Fruit fly (Drosophila melanogaster) whole organism, prepupa: Measurements from ENCODE around the gene Tet.

Source experiments
- Blimp-1 ChIP-seq: fragments of 200-800 bp; sonication (Bioruptor generic); optimal IDR thresholded peaks from 3 replicates; lab custom pipeline; 2017; ENCODE audit warnings: missing biosample characterization, missing genetic modification characterization, mild to moderate bottlenecking, moderate library complexity, missing genetic modification reagents
- CG10631 ChIP-seq: fragments of 200-800 bp; sonication (Bioruptor generic); optimal IDR thresholded peaks from 2 replicates; lab custom pipeline; 2016; ENCODE audit warnings: missing biosample characterization, missing genetic modification characterization
- CG10669 ChIP-seq: fragments of 200-800 bp; sonication (Bioruptor generic); optimal IDR thresholded peaks from 3 replicates; lab custom pipeline; 2018; ENCODE audit warnings: missing biosample characterization, mild to moderate bottlenecking, missing genetic modification characterization, moderate library complexity
- CG11762 ChIP-seq: fragments of 200-800 bp; sonication (Bioruptor generic); optimal IDR thresholded peaks from 3 replicates; lab custom pipeline; 2016; ENCODE audit warnings: missing biosample characterization, missing genetic modification characterization; ENCODE audit not compliant: insufficient read depth
- CG11902 ChIP-seq: fragments of 200-800 bp; sonication (Bioruptor generic); optimal IDR thresholded peaks from 3 replicates; lab custom pipeline; 2016; ENCODE audit warnings: missing biosample characterization, missing genetic modification characterization
- CG15336 ChIP-seq: fragments of 200-800 bp; sonication (Bioruptor generic); IDR thresholded peaks from 2 replicates; pipeline ENCODE4 v1.3.6; 2022; ENCODE audit warnings: missing biosample characterization, missing genetic modification characterization
- CG1621 ChIP-seq: fragments of 200-800 bp; sonication (Bioruptor generic); optimal IDR thresholded peaks from 3 replicates; lab custom pipeline; 2018; ENCODE audit warnings: missing biosample characterization, mild to moderate bottlenecking, missing genetic modification characterization
- CG16779 ChIP-seq: fragments of 200-800 bp; sonication (Bioruptor generic); optimal IDR thresholded peaks from 3 replicates; lab custom pipeline; 2017; ENCODE audit warnings: missing biosample characterization, mild to moderate bottlenecking, missing genetic modification characterization
- CG3032 ChIP-seq: fragments of 200-800 bp; optimal IDR thresholded peaks from 2 replicates; lab custom pipeline; 2019; ENCODE audit warnings: missing biosample characterization, mild to moderate bottlenecking, missing genetic modification characterization, moderate library complexity
- CG32006 ChIP-seq: fragments of 200-800 bp; sonication (Bioruptor generic); optimal IDR thresholded peaks from 3 replicates; lab custom pipeline; 2017; ENCODE audit warnings: missing biosample characterization, mild to moderate bottlenecking, missing genetic modification characterization
- CG3919 ChIP-seq: fragments of 200-800 bp; sonication (Bioruptor generic); optimal IDR thresholded peaks from 3 replicates; lab custom pipeline; 2016; ENCODE audit warnings: missing biosample characterization, missing genetic modification characterization
- CG6163 ChIP-seq: fragments of 200-800 bp; sonication (Bioruptor generic); IDR thresholded peaks from 3 replicates; pipeline ENCODE4 v1.3.6; 2022; ENCODE audit warnings: missing biosample characterization, missing genetic modification characterization
- CG6792 ChIP-seq: fragments of 200-800 bp; sonication (Bioruptor generic); optimal IDR thresholded peaks from 3 replicates; lab custom pipeline; 2016; ENCODE audit warnings: missing biosample characterization, missing genetic modification characterization
- CG6808 ChIP-seq: fragments of 200-800 bp; sonication (Bioruptor generic); optimal IDR thresholded peaks from 3 replicates; lab custom pipeline; 2017; ENCODE audit warnings: missing biosample characterization, missing genetic modification characterization, mild to moderate bottlenecking, moderate library complexity, missing genetic modification reagents
- CG7368 ChIP-seq: fragments of 200-800 bp; sonication (Bioruptor generic); optimal IDR thresholded peaks from 3 replicates; lab custom pipeline; 2016; ENCODE audit warnings: missing biosample characterization, missing genetic modification characterization
- CG8119 ChIP-seq: fragments of 200-800 bp; sonication (Bioruptor generic); IDR thresholded peaks from 3 replicates; pipeline ENCODE4 v1.3.6; 2022; ENCODE audit warnings: missing biosample characterization, missing genetic modification characterization
- CG8319 ChIP-seq: fragments of 200-800 bp; sonication (Bioruptor generic); optimal IDR thresholded peaks from 3 replicates; lab custom pipeline; 2016; ENCODE audit warnings: missing biosample characterization, missing genetic modification characterization
- CG8632 ChIP-seq: fragments of 200-800 bp; sonication (Bioruptor generic); optimal IDR thresholded peaks from 3 replicates; lab custom pipeline; 2016; ENCODE audit warnings: missing biosample characterization, missing genetic modification characterization
- CG9139 ChIP-seq: fragments of 200-800 bp; sonication (Bioruptor generic); optimal IDR thresholded peaks from 3 replicates; lab custom pipeline; 2017; ENCODE audit warnings: missing biosample characterization, mild to moderate bottlenecking, missing genetic modification characterization
- Eip75B ChIP-seq: fragments of 200-800 bp; sonication (Bioruptor generic); optimal IDR thresholded peaks from 3 replicates; lab custom pipeline; 2016; ENCODE audit warnings: missing biosample characterization, missing genetic modification characterization
- Eip93F ChIP-seq: fragments of 200-800 bp; sonication (Bioruptor generic); optimal IDR thresholded peaks from 2 replicates; lab custom pipeline; 2016; ENCODE audit warnings: missing biosample characterization, mild to moderate bottlenecking, missing genetic modification characterization
- Ets21C ChIP-seq: fragments of 200-800 bp; sonication (Bioruptor generic); optimal IDR thresholded peaks from 3 replicates; lab custom pipeline; 2016; ENCODE audit warnings: missing biosample characterization, missing genetic modification characterization
- Gug ChIP-seq: fragments of 200-800 bp; sonication (Bioruptor generic); IDR thresholded peaks from 2 replicates; pipeline ENCODE4 v1.3.6; 2022; ENCODE audit warnings: missing biosample characterization, missing genetic modification characterization
- Hr38 ChIP-seq: sonication (Bioruptor generic); optimal IDR thresholded peaks from 2 replicates; lab custom pipeline; 2016; ENCODE audit warnings: missing biosample characterization, missing genetic modification characterization
- Hr39 ChIP-seq: fragments of 200-800 bp; sonication (Bioruptor generic); optimal IDR thresholded peaks from 2 replicates; lab custom pipeline; 2016; ENCODE audit warnings: missing biosample characterization, missing genetic modification characterization
- Hr4 ChIP-seq: fragments of 200-800 bp; sonication (Bioruptor generic); optimal IDR thresholded peaks from 3 replicates; lab custom pipeline; 2016; ENCODE audit warnings: missing biosample characterization, missing genetic modification characterization
- Lpt ChIP-seq: fragments of 200-800 bp; sonication (Bioruptor generic); optimal IDR thresholded peaks from 3 replicates; lab custom pipeline; 2016; ENCODE audit warnings: missing biosample characterization, missing genetic modification characterization
- Met ChIP-seq: fragments of 200-800 bp; sonication (Bioruptor generic); optimal IDR thresholded peaks from 3 replicates; lab custom pipeline; 2016; ENCODE audit warnings: missing biosample characterization, missing genetic modification characterization
- OdsH ChIP-seq: fragments of 200-800 bp; sonication (Bioruptor generic); optimal IDR thresholded peaks from 3 replicates; lab custom pipeline; 2016; ENCODE audit warnings: missing biosample characterization, missing genetic modification characterization
- Sox102F ChIP-seq: fragments of 200-800 bp; sonication (Bioruptor generic); optimal IDR thresholded peaks from 2 replicates; lab custom pipeline; 2016; ENCODE audit warnings: missing biosample characterization, mild to moderate bottlenecking, missing genetic modification characterization
- acj6 ChIP-seq: fragments of 200-800 bp; sonication (Bioruptor generic); optimal IDR thresholded peaks from 3 replicates; lab custom pipeline; 2016; ENCODE audit warnings: missing biosample characterization, missing genetic modification characterization
- cyc ChIP-seq: fragments of 200-800 bp; sonication (Bioruptor generic); optimal IDR thresholded peaks from 3 replicates; lab custom pipeline; 2016; ENCODE audit warnings: missing biosample characterization, missing genetic modification characterization
- dac ChIP-seq: fragments of 200-800 bp; sonication (Bioruptor generic); optimal IDR thresholded peaks from 2 replicates; lab custom pipeline; 2017; ENCODE audit warnings: missing biosample characterization, mild to moderate bottlenecking, missing genetic modification characterization
- eg ChIP-seq: fragments of 200-800 bp; sonication (Bioruptor generic); IDR thresholded peaks from 3 replicates; pipeline ENCODE4 v1.3.6; 2022; ENCODE audit warnings: missing biosample characterization, missing genetic modification characterization
- esn ChIP-seq: fragments of 200-800 bp; sonication (Bioruptor generic); optimal IDR thresholded peaks from 2 replicates; lab custom pipeline; 2016; ENCODE audit warnings: missing biosample characterization, mild to moderate bottlenecking, missing genetic modification characterization, moderate library complexity
- fd85E ChIP-seq: fragments of 200-800 bp; sonication (Bioruptor generic); optimal IDR thresholded peaks from 3 replicates; lab custom pipeline; 2016; ENCODE audit warnings: missing biosample characterization, missing genetic modification characterization
- fkh ChIP-seq: fragments of 200-800 bp; sonication (Bioruptor generic); optimal IDR thresholded peaks from 3 replicates; lab custom pipeline; 2017; ENCODE audit warnings: missing biosample characterization, mild to moderate bottlenecking, missing genetic modification characterization, moderate library complexity
- net ChIP-seq: fragments of 200-800 bp; sonication (Bioruptor generic); optimal IDR thresholded peaks from 3 replicates; lab custom pipeline; 2016; ENCODE audit warnings: missing biosample characterization, missing genetic modification characterization
- salr ChIP-seq, 2 experiments: fragments of 200-800 bp; sonication (Bioruptor generic); optimal IDR thresholded peaks; 3 replicates each; lab custom pipeline; 2016 to 2018; ENCODE audit warnings: missing biosample characterization in 2 of 2, missing genetic modification characterization in 2 of 2, mild to moderate bottlenecking in 1 of 2
- spab ChIP-seq: fragments of 200-800 bp; sonication (Bioruptor generic); optimal IDR thresholded peaks from 2 replicates; lab custom pipeline; 2017; ENCODE audit warnings: missing biosample characterization, mild to moderate bottlenecking, missing genetic modification characterization, missing genetic modification reagents
- ss ChIP-seq, 2 experiments: fragments of 200-800 bp; sonication (Bioruptor generic); optimal IDR thresholded peaks; 2 replicates in 1 of 2; 3 replicates in 1 of 2; lab custom pipeline; 2017 to 2018; ENCODE audit warnings: mild to moderate bottlenecking in 2 of 2, missing biosample characterization in 2 of 2, missing genetic modification characterization in 2 of 2, moderate library complexity in 1 of 2
- svp ChIP-seq: fragments of 200-800 bp; sonication (Bioruptor generic); peaks from one replicate; lab custom pipeline; 2016; ENCODE audit warnings: missing biosample characterization, missing genetic modification characterization
- topi ChIP-seq: fragments of 200-800 bp; sonication (Bioruptor generic); optimal IDR thresholded peaks from 3 replicates; lab custom pipeline; 2016; ENCODE audit warnings: missing biosample characterization, missing genetic modification characterization
- vri ChIP-seq: fragments of 200-800 bp; sonication (Bioruptor generic); optimal IDR thresholded peaks from 3 replicates; lab custom pipeline; 2016; ENCODE audit warnings: missing biosample characterization, mild to moderate bottlenecking, missing genetic modification characterization

Tet gene

DNA sequence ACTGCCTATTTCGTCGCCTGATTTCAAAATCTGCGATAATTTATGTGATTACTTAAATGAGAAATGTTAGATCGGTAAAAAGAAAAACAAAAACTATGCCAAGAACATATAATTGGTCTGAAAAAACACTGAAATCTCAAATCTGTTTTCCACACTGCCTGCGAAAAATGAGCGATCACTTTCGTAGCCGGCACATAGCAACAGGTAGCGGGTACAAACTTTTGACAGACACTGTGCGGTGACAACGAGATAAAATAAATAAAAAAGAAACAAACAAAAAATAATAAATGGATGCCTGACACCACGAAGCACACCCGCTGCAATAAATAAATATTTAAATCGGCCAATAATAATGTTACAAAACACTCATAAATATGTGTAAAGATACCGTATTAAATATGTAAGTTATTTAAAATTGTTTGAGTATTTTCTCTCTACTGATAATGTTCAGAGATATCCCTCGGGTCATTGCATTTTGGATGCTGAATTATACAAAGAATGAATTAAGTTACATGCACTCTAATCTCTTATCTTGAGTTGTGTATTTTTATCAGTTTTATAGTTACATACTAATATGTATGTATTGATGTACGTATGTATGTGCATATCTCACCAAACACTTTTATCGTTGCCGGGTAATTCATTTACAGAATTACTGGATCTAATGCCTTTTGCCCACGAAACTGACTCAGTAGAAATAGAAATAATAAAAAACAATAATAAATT is 113.8 kb downstream of the Tet start (continued):
- peak; percentile 22 for TF ChIP-seq CG10631
- TF ChIP-seq dac (GFP tag; lab: Kevin White, UChicago) = no peak
- peak; percentile 80 for TF ChIP-seq svp (GFP tag; lab: Kevin White, UChicago)
- peak; percentile 20 for TF ChIP-seq OdsH (GFP tag; lab: Kevin White, UChicago)
- TF ChIP-seq CG10669 = peak; percentile 33
- no peak for TF ChIP-seq CG32006 (GFP tag; lab: Kevin White, UChicago)
- TF ChIP-seq CG6792 = no peak
- TF ChIP-seq esn (GFP tag; lab: Kevin White, UChicago) = peak; percentile 52
- TF ChIP-seq CG3032 (tag; lab: Kevin White, UChicago) = peak; percentile 16
- peak; percentile 33 for TF ChIP-seq Ets21C
- peak; percentile 38; the same call in 1 of the 3 replicates for TF ChIP-seq CG6163
- peak; percentile 43 for TF ChIP-seq Sox102F (GFP tag; lab: Kevin White, UChicago)
- TF ChIP-seq net (GFP tag; lab: Kevin White, UChicago) = no peak
- TF ChIP-seq CG8632 (GFP tag; lab: Kevin White, UChicago) = no peak
- peak; percentile 51 for TF ChIP-seq Met (GFP tag; lab: Kevin White, UChicago)
- no peak for TF ChIP-seq CG11902 (GFP tag; lab: Kevin White, UChicago)
- TF ChIP-seq CG6808 = peak; percentile 19
- no peak for TF ChIP-seq salr (GFP tag; optimal IDR thresholded peaks at IDR 0.05; lab: Kevin White, UChicago)
- no peak for TF ChIP-seq Gug
- TF ChIP-seq fd85E (GFP tag; lab: Kevin White, UChicago) = no peak
- TF ChIP-seq Blimp-1 (GFP tag; lab: Kevin White, UChicago) = no peak
- TF ChIP-seq ss (GFP tag; optimal IDR thresholded peaks at IDR 0.05; lab: Kevin White, UChicago) = no peak
- peak; percentile 32 for TF ChIP-seq CG3919 (GFP tag; lab: Kevin White, UChicago)
- no peak for TF ChIP-seq CG16779
- no peak for TF ChIP-seq Hr38
- peak; percentile 17 for TF ChIP-seq topi (GFP tag; lab: Kevin White, UChicago)
- no peak for TF ChIP-seq CG11762 (GFP tag; lab: Kevin White, UChicago)
- TF ChIP-seq Lpt = no peak
- no peak for TF ChIP-seq CG9139
- TF ChIP-seq CG8319 = no peak

DNA sequence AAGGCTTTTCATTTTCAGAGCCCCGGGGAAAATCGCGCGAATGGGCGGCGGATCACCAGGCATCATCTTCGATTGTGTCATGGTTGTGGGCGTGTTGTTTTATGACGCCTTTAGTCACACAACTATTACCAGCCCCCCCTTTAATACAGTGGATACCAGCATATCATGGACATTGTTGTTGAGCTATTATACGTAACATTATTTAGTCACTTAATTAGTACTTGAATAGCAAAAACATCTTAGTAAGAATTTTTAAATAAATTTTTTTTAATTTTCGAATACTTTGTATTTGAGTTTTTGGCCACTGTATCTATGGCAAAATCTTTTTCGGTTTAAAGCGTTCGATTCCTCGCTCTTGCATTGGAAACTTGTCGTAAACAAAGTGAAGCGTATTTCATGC is 115.2 kb downstream of the Tet start:
- no peak for TF ChIP-seq vri (GFP tag; lab: Kevin White, UChicago)
- no peak for TF ChIP-seq CG1621 (tag; lab: Kevin White, UChicago)
- no peak for TF ChIP-seq CG16779
- TF ChIP-seq Hr4 = peak; percentile 47
- TF ChIP-seq spab (GFP tag; lab: Kevin White, UChicago) = no peak
- TF ChIP-seq CG32006 (GFP tag; lab: Kevin White, UChicago) = peak; percentile 25
- TF ChIP-seq Met (GFP tag; lab: Kevin White, UChicago) = no peak
- TF ChIP-seq CG8119 (GFP tag; lab: Robert Waterston, UW) = 0 out of 3 replicates have a peak, but pooled peaks have one; percentile 18
- TF ChIP-seq Eip93F (GFP tag; lab: Kevin White, UChicago) = no peak
- no peak for TF ChIP-seq Hr39
- peak; percentile 14; the same call in 1 of the 3 replicates for TF ChIP-seq eg
- no peak for TF ChIP-seq Eip75B (GFP tag; lab: Kevin White, UChicago)
- no peak for TF ChIP-seq CG8319
- no peak for TF ChIP-seq OdsH (GFP tag; lab: Kevin White, UChicago)
- no peak for TF ChIP-seq CG8632 (GFP tag; lab: Kevin White, UChicago)
- TF ChIP-seq fkh (GFP tag; lab: Kevin White, UChicago) = no peak
- peak; percentile 29; the same call in 1 of the 2 replicates for TF ChIP-seq CG15336 (GFP tag; lab: Robert Waterston, UW)
- no peak for TF ChIP-seq CG3032 (tag; lab: Kevin White, UChicago)
- TF ChIP-seq acj6 (GFP tag; lab: Kevin White, UChicago) = no peak
- TF ChIP-seq CG10669 = no peak
- no peak for TF ChIP-seq cyc
- TF ChIP-seq CG7368 (GFP tag; lab: Kevin White, UChicago) = no peak
